Fruit fly (Drosophila melanogaster) Kc167 (cell line): Measurements from ENCODE around the gene Alms1b.

Source experiments
- Sin3A ChIP-seq: fragments of >200 bp; optimal IDR thresholded peaks from 2 replicates; lab custom pipeline; 2018; ENCODE audit warnings: missing external identifiers
- ttk ChIP-seq: sonication (Bioruptor generic); optimal IDR thresholded peaks from 2 replicates; lab custom pipeline; 2017; ENCODE audit warnings: missing external identifiers

DNA sequence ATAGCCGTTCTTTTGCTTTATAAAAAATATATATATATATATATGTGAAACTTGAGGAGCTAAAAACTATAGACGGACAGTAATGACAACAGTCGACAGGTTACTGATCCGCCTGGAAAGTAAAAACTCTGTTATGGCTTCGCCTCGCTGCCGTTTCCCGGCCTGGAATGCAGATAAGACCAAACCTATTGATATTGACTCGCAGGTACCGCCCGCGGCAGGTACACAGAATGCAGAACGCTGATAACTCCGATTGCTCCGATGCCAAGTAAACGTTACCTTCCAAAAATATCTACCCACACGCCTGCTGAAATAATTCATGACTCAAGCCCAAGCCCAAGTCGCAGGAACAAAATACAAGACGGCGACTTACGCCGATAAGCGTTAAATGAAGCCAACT is 46.7 kb upstream of the Alms1b start:
- no peak for TF ChIP-seq ttk (lab: Kevin White, UChicago)
- TF ChIP-seq Sin3A = no peak
